Worm (Caenorhabditis elegans) whole organism, L1 larva: Measurements from ENCODE around the gene K07E8.7.

ENCODE experiments used
- C16A3.4 ChIP-seq: fragments of 150-350 bp; optimal IDR thresholded peaks from 2 replicates; lab custom pipeline; 2014; ENCODE audit warnings: missing biosample characterization, missing genetic modification characterization
- C34B4.2 ChIP-seq: sonication (generic microtip); optimal IDR thresholded peaks from 2 replicates; lab custom pipeline; 2017; ENCODE audit warnings: mild to moderate bottlenecking, missing genetic modification characterization, missing compliant biosample characterization
- Y116A8C.19 ChIP-seq: sonication (generic microtip); optimal IDR thresholded peaks from 2 replicates; lab custom pipeline; 2016; ENCODE audit warnings: missing compliant biosample characterization, missing genetic modification characterization, borderline replicate concordance
- blmp-1 ChIP-seq: fragments of 150-350 bp; optimal IDR thresholded peaks from 2 replicates; lab custom pipeline; 2014; ENCODE audit warnings: missing biosample characterization, missing genetic modification characterization
- ceh-82 ChIP-seq, 3 experiments: fragments of 150-350 bp in 1 of 3; sonication (generic microtip) in 2 of 3; optimal IDR thresholded peaks; 2 replicates each; lab custom pipeline; 2014 to 2017; ENCODE audit warnings: missing biosample characterization in 3 of 3, missing genetic modification characterization in 3 of 3
- egl-27 ChIP-seq, 2 experiments: fragments of 150-350 bp in 1 of 2; sonication (generic microtip); optimal IDR thresholded peaks; 3 replicates each; lab custom pipeline; 2017 to 2018; ENCODE audit warnings: missing biosample characterization in 2 of 2, missing genetic modification characterization in 2 of 2, missing genetic modification reagents in 2 of 2
- elt-3 ChIP-seq, 6 experiments: fragments of 150-350 bp in 1 of 6; sonication (generic microtip); optimal IDR thresholded peaks; 2 replicates each; lab custom pipeline; 2017 to 2018; ENCODE audit warnings: missing biosample characterization in 6 of 6, missing genetic modification characterization in 6 of 6, inconsistent platforms in 1 of 6
- ets-5 ChIP-seq: fragments of 200-800 bp; sonication (Bioruptor generic); IDR thresholded peaks from 2 replicates; pipeline ENCODE4 v1.3.6; 2022; ENCODE audit warnings: missing genetic modification characterization, missing compliant biosample characterization
- grh-1 ChIP-seq: fragments of 200-800 bp; sonication (Bioruptor generic); IDR thresholded peaks from 2 replicates; pipeline ENCODE4 v1.3.6; 2022; ENCODE audit warnings: missing genetic modification reagents, missing genetic modification characterization, missing compliant biosample characterization
- isw-1 ChIP-seq: fragments of 200-800 bp; sonication (Bioruptor generic); IDR thresholded peaks from 2 replicates; pipeline ENCODE4 v1.3.6; 2022; ENCODE audit warnings: missing genetic modification characterization, missing compliant biosample characterization
- lin-13 ChIP-seq: fragments of 150-350 bp; optimal IDR thresholded peaks from 2 replicates; lab custom pipeline; 2014; ENCODE audit warnings: missing biosample characterization, missing genetic modification reagents, missing genetic modification characterization
- lin-14 ChIP-seq: fragments of 200-800 bp; sonication (Bioruptor generic); optimal IDR thresholded peaks from 2 replicates; lab custom pipeline; 2018; ENCODE audit warnings: mild to moderate bottlenecking, missing genetic modification characterization, moderate library complexity, missing compliant biosample characterization
- lin-15B ChIP-seq: fragments of 150-350 bp; sonication (generic microtip); optimal IDR thresholded peaks from 3 replicates; lab custom pipeline; 2014; ENCODE audit warnings: missing biosample characterization, missing genetic modification characterization
- lin-35 ChIP-seq, 2 experiments: fragments of 150-350 bp; optimal IDR thresholded peaks; 2 replicates each; lab custom pipeline; 2014; ENCODE audit warnings: missing biosample characterization in 2 of 2, missing genetic modification characterization in 2 of 2, missing genetic modification reagents in 2 of 2
- mab-9 ChIP-seq: fragments of 200-800 bp; sonication (Bioruptor generic); IDR thresholded peaks from 2 replicates; pipeline ENCODE4 v1.3.6; 2022; ENCODE audit warnings: missing genetic modification reagents, missing genetic modification characterization, missing compliant biosample characterization
- mdl-1 ChIP-seq, 2 experiments: fragments of 150-350 bp; optimal IDR thresholded peaks; 2 replicates each; lab custom pipeline; 2014 to 2017; ENCODE audit warnings: missing biosample characterization in 2 of 2, missing genetic modification characterization in 2 of 2, inconsistent platforms in 1 of 2
- nhr-19 ChIP-seq: fragments of 200-800 bp; sonication (Bioruptor generic); conservative IDR thresholded peaks from 2 replicates; pipeline ENCODE4 v1.3.6; 2022; ENCODE audit warnings: missing genetic modification characterization, missing compliant biosample characterization
- nhr-71 ChIP-seq: sonication (generic microtip); optimal IDR thresholded peaks from 2 replicates; lab custom pipeline; 2016; ENCODE audit warnings: mild to moderate bottlenecking, missing genetic modification characterization, moderate library complexity, missing compliant biosample characterization
- nhr-76 ChIP-seq: sonication (generic microtip); optimal IDR thresholded peaks from 2 replicates; lab custom pipeline; 2017; ENCODE audit warnings: missing biosample characterization, missing genetic modification characterization
- nhr-77 ChIP-seq: fragments of 150-350 bp; optimal IDR thresholded peaks from 2 replicates; lab custom pipeline; 2014; ENCODE audit warnings: missing biosample characterization, missing genetic modification characterization
- nhr-85 ChIP-seq: sonication (generic microtip); peaks from one replicate; lab custom pipeline; 2016; ENCODE audit warnings: missing genetic modification characterization, inconsistent platforms, missing compliant biosample characterization
- nhr-90 ChIP-seq: sonication (generic microtip); optimal IDR thresholded peaks from 2 replicates; lab custom pipeline; 2016; ENCODE audit warnings: mild to moderate bottlenecking, missing genetic modification characterization, missing compliant biosample characterization; ENCODE audit not compliant: poor library complexity
- pag-3 ChIP-seq: sonication (generic microtip); optimal IDR thresholded peaks from 2 replicates; lab custom pipeline; 2017; ENCODE audit warnings: missing genetic modification characterization, mild to moderate bottlenecking, missing compliant biosample characterization, antibody characterized with exemption, borderline replicate concordance; ENCODE audit not compliant: insufficient read depth
- pax-3 ChIP-seq: fragments of 200-800 bp; sonication (Bioruptor generic); optimal IDR thresholded peaks from 2 replicates; lab custom pipeline; 2018; ENCODE audit warnings: mild to moderate bottlenecking, missing genetic modification characterization, moderate library complexity, missing compliant biosample characterization
- skn-1 ChIP-seq: fragments of 150-350 bp; optimal IDR thresholded peaks from 2 replicates; lab custom pipeline; 2014; ENCODE audit warnings: missing biosample characterization, missing genetic modification characterization
- sox-4 ChIP-seq: sonication (generic microtip); optimal IDR thresholded peaks from 2 replicates; lab custom pipeline; 2016; ENCODE audit warnings: missing genetic modification characterization, missing compliant biosample characterization
- sptf-1 ChIP-seq: fragments of 150-350 bp; optimal IDR thresholded peaks from 2 replicates; lab custom pipeline; 2014; ENCODE audit warnings: missing biosample characterization, missing genetic modification characterization
- sup-37 ChIP-seq: fragments of 200-800 bp; sonication (Bioruptor generic); optimal IDR thresholded peaks from 2 replicates; lab custom pipeline; 2018; ENCODE audit warnings: mild to moderate bottlenecking, missing genetic modification characterization, missing compliant biosample characterization
- swsn-7 ChIP-seq: sonication (generic microtip); optimal IDR thresholded peaks from 2 replicates; lab custom pipeline; 2016; ENCODE audit warnings: missing genetic modification characterization, missing compliant biosample characterization
- tbx-2 ChIP-seq: sonication (generic microtip); optimal IDR thresholded peaks from 2 replicates; lab custom pipeline; 2016; ENCODE audit warnings: missing genetic modification characterization, missing compliant biosample characterization
- unc-30 ChIP-seq: sonication (generic microtip); optimal IDR thresholded peaks from 2 replicates; lab custom pipeline; 2017; ENCODE audit warnings: missing biosample characterization, missing genetic modification characterization
- unc-86 ChIP-seq: sonication (generic microtip); optimal IDR thresholded peaks from 2 replicates; lab custom pipeline; 2016; ENCODE audit warnings: missing genetic modification characterization, missing compliant biosample characterization
- vab-15 ChIP-seq: sonication (generic microtip); optimal IDR thresholded peaks from 2 replicates; lab custom pipeline; 2017; ENCODE audit warnings: missing genotype, mild to moderate bottlenecking, missing genetic modification characterization, missing compliant biosample characterization
- xbp-1 ChIP-seq: sonication (generic microtip); optimal IDR thresholded peaks from 2 replicates; lab custom pipeline; 2016; ENCODE audit warnings: missing genetic modification characterization, missing compliant biosample characterization
- zag-1 ChIP-seq: fragments of 150-350 bp; optimal IDR thresholded peaks from 2 replicates; lab custom pipeline; 2014; ENCODE audit warnings: missing biosample characterization, missing genetic modification characterization

Gene K07E8.7

DNA sequence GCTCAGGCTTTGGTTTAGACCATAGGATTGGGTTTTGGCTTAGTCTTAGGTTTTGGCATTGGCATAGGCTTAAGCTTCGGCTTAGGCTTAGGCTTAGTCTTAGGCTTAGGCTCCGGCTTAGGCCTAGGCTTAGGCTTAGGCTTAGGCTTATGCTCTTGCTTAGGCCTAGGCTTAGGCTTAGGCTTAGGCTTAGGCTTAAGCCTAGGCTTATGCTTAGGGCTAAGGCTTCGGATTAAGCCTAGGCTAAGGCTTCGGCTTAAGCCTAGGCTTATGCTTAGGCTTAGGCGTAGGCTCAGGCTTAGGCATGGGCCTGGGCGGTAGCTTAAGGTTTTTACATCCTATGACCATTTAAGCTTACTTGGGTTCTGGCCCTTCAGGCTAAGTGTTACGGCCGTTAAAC is 1.2 kb upstream of the K07E8.7 start:
- TF ChIP-seq lin-35 (GFP tag; optimal IDR thresholded peaks at IDR 0.05; lab: Kevin White, UChicago) (no peak), nhr-77 (no peak), nhr-90 (tag; lab: Kevin White, UChicago) (no peak)
- TF ChIP-seq, all 84 proteins: peak for 0

DNA sequence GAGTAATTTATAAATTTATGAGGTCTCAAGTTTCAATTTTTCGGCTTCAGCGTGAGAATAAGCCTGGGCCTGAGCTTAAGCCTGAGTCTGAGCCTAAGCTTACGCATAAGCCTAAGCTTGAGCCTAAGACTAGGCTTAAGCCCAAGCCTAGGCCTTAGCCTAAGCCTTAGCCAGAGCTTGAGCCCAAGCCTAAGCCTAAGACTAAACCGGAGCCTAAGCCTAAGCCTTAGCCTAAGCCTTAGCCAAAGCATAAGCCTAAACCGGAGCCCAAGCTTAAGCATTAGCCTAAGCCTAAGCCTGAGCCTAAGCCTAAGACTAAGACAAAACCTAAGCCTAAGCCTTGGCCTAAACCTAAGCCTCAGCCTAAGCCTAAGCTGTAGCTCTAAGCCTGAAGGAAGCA is 6.4 kb downstream of the K07E8.7 start:
- no peak for TF ChIP-seq nhr-71 (tag; lab: Kevin White, UChicago)
- TF ChIP-seq Y116A8C.19, result no peak
- no peak for TF ChIP-seq unc-86 (tag; lab: Kevin White, UChicago)
- TF ChIP-seq sup-37 (GFP tag; lab: Kevin White, UChicago), result no peak
- no peak for TF ChIP-seq skn-1 (tag; lab: Kevin White, UChicago)
- no peak for TF ChIP-seq unc-30 (tag; lab: Kevin White, UChicago)
- TF ChIP-seq lin-14, result no peak
- TF ChIP-seq blmp-1, result no peak
- TF ChIP-seq grh-1 (GFP tag; lab: Robert Waterston, UW), result no peak
- no peak for TF ChIP-seq pax-3 (tag; lab: Kevin White, UChicago)
- TF ChIP-seq C34B4.2 (tag; lab: Kevin White, UChicago), result no peak
- TF ChIP-seq mab-9 (GFP tag; lab: Robert Waterston, UW), result no peak
- TF ChIP-seq mdl-1 (tag; optimal IDR thresholded peaks at IDR 0.05; lab: Kevin White, UChicago), result no peak
- TF ChIP-seq zag-1 (tag; lab: Kevin White, UChicago), result no peak
- no peak for TF ChIP-seq ceh-82 (tag; optimal IDR thresholded peaks at IDR 0.05; lab: Kevin White, UChicago)

DNA sequence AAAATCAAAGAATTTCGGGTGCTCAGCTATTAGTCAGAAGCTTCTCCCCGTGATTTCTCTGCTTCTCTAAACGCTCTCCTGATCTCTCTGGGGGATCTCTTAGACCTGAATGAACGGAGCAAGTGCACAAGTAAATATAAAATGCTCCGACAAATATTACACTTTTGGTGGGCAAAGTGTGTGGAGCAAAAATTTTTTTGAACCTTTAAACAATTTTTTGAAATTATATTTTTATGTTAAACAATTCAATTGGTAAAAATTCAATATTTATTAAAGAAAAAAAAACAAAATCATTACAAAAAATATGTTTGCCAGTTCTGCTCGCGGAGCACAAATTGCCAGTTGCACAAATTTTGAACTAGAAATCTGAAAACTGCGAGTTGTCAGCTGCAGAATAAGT is 10.7 kb downstream of the K07E8.7 start, which contains the start of gene K07E8.6:
Gene K07E8.6, minus strand, starts transcription at position 101 of the 400 bp plus-strand sequence.
- no peak for TF ChIP-seq nhr-19 (GFP tag; lab: Robert Waterston, UW)
- no peak for TF ChIP-seq ceh-82 (tag; optimal IDR thresholded peaks at IDR 0.05; lab: Kevin White, UChicago)
- TF ChIP-seq lin-14, result no peak
- no peak for TF ChIP-seq elt-3 (tag; optimal IDR thresholded peaks at IDR 0.05; lab: Kevin White, UChicago)
- no peak for TF ChIP-seq xbp-1 (tag; lab: Kevin White, UChicago)
- no peak for TF ChIP-seq sptf-1 (tag; lab: Kevin White, UChicago)
- TF ChIP-seq swsn-7 (tag; lab: Kevin White, UChicago), result no peak
- no peak for TF ChIP-seq lin-15B (tag; lab: Kevin White, UChicago)
- TF ChIP-seq nhr-76 (tag; lab: Kevin White, UChicago), result no peak
- no peak for TF ChIP-seq nhr-85

DNA sequence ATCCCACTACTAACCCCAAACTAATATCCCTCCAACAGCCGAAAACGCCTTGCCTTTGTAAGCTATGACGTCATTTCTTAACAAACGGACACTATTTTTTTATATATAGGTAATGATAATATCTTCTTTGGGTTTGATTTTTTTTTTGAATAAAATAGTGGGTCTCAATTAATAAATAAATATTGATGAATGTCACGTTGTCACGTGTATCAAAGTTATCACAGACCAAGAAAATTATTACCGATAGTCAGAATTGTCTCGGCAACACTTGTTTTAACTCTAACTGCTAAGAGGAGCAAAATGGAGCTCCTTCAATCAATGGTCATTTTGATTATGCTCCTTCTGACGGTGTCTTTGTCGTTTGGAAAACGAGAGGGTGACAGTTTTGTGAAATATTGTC is 16.2 kb downstream of the K07E8.7 start, which contains the start of gene T04B8.1:
Gene T04B8.1, plus strand, starts transcription at position 301 of the 400 bp plus-strand sequence.
- TF ChIP-seq C16A3.4 (tag; lab: Kevin White, UChicago), result no peak
- no peak for TF ChIP-seq pag-3 (tag; lab: Kevin White, UChicago)
- TF ChIP-seq lin-13, result no peak
- TF ChIP-seq sox-4 (tag; lab: Kevin White, UChicago), result no peak
- TF ChIP-seq tbx-2, result no peak
- TF ChIP-seq egl-27 (tag; optimal IDR thresholded peaks at IDR 0.05; lab: Kevin White, UChicago), result no peak
- TF ChIP-seq nhr-19 (GFP tag; lab: Robert Waterston, UW), result no peak
- TF ChIP-seq lin-35 (GFP tag; optimal IDR thresholded peaks at IDR 0.05; lab: Kevin White, UChicago), result no peak
- TF ChIP-seq ets-5 (GFP tag; lab: Robert Waterston, UW), result no peak
- TF ChIP-seq vab-15 (tag; lab: Kevin White, UChicago), result no peak
- TF ChIP-seq lin-15B (tag; lab: Kevin White, UChicago), result no peak
- no peak for TF ChIP-seq mab-9 (GFP tag; lab: Robert Waterston, UW)
- no peak for TF ChIP-seq unc-86 (tag; lab: Kevin White, UChicago)
- no peak for TF ChIP-seq isw-1 (GFP tag; lab: Robert Waterston, UW)
- TF ChIP-seq, all 84 proteins: peak for 0
